Fruit fly (Drosophila melanogaster) whole organism, embryonic: ENCODE results near the gene Spps.
A peak's percentile ranks its signal among the peaks of the same experiment; 100 is the strongest.

Experiments
- Ada2b ChIP-seq: fragments of 200-800 bp; sonication (Bioruptor generic); IDR thresholded peaks from 2 replicates; pipeline ENCODE4 v1.3.6; 2022; ENCODE audit warnings: missing biosample characterization, missing genetic modification characterization
- CG10267 ChIP-seq: fragments of 200-800 bp; sonication (Bioruptor generic); optimal IDR thresholded peaks from 2 replicates; lab custom pipeline; 2018; ENCODE audit warnings: missing biosample characterization, mild to moderate bottlenecking, missing genetic modification characterization, moderate library complexity
- CG10654 ChIP-seq: fragments of 200-800 bp; sonication (Bioruptor generic); optimal IDR thresholded peaks from 2 replicates; lab custom pipeline; 2016; ENCODE audit warnings: missing biosample characterization, missing genetic modification characterization
- CG10959 ChIP-seq: fragments of 200-800 bp; sonication (Bioruptor generic); IDR thresholded peaks from 2 replicates; pipeline ENCODE4 v1.3.6; 2022; ENCODE audit warnings: missing biosample characterization, missing genetic modification characterization
- CG11247 ChIP-seq: fragments of 200-800 bp; sonication (Bioruptor generic); IDR thresholded peaks from 2 replicates; pipeline ENCODE4 v1.3.6; 2022; ENCODE audit warnings: missing biosample characterization, missing genetic modification characterization
- CG11504 ChIP-seq: fragments of 200-800 bp; sonication (Bioruptor generic); optimal IDR thresholded peaks from 3 replicates; lab custom pipeline; 2019; ENCODE audit warnings: missing biosample characterization, mild to moderate bottlenecking, missing genetic modification characterization, moderate library complexity
- CG12942 ChIP-seq: fragments of 200-800 bp; sonication (Bioruptor generic); optimal IDR thresholded peaks from 3 replicates; lab custom pipeline; 2016; ENCODE audit warnings: missing biosample characterization, missing genetic modification characterization
- CG13624 ChIP-seq: fragments of 200-800 bp; sonication (Bioruptor generic); optimal IDR thresholded peaks from 2 replicates; lab custom pipeline; 2016; ENCODE audit warnings: missing biosample characterization, missing genetic modification characterization
- CG14014 ChIP-seq: fragments of 200-800 bp; sonication (Bioruptor generic); IDR thresholded peaks from 2 replicates; pipeline ENCODE4 v1.3.6; 2022; ENCODE audit warnings: missing biosample characterization, missing genetic modification characterization
- CG15479 ChIP-seq: fragments of 200-800 bp; sonication (Bioruptor generic); optimal IDR thresholded peaks from 3 replicates; lab custom pipeline; 2019; ENCODE audit warnings: missing biosample characterization, mild to moderate bottlenecking, missing genetic modification characterization, moderate library complexity
- CG15514 ChIP-seq: fragments of 200-800 bp; sonication (Bioruptor generic); optimal IDR thresholded peaks from 3 replicates; lab custom pipeline; 2017; ENCODE audit warnings: missing biosample characterization, missing genetic modification characterization, mild to moderate bottlenecking, moderate library complexity, missing genetic modification reagents
- CG1647 ChIP-seq: fragments of 200-800 bp; sonication (Bioruptor generic); optimal IDR thresholded peaks from 3 replicates; lab custom pipeline; 2016; ENCODE audit warnings: missing biosample characterization, missing genetic modification characterization
- CG2116 ChIP-seq: fragments of 200-800 bp; sonication (Bioruptor generic); optimal IDR thresholded peaks from 3 replicates; lab custom pipeline; 2018; ENCODE audit warnings: missing biosample characterization, mild to moderate bottlenecking, missing genetic modification characterization
- CG2120 ChIP-seq: fragments of 200-800 bp; sonication (Bioruptor generic); optimal IDR thresholded peaks from 3 replicates; lab custom pipeline; 2016; ENCODE audit warnings: missing biosample characterization, missing genetic modification characterization
- CG2199 ChIP-seq: fragments of 200-800 bp; sonication (Bioruptor generic); IDR thresholded peaks from 3 replicates; pipeline ENCODE4 v1.3.6; 2022; ENCODE audit warnings: missing biosample characterization, missing genetic modification characterization
- CG30020 ChIP-seq: fragments of 200-800 bp; optimal IDR thresholded peaks from 2 replicates; lab custom pipeline; 2019; ENCODE audit warnings: missing biosample characterization, mild to moderate bottlenecking, missing genetic modification characterization, moderate library complexity
- CG30403 ChIP-seq: fragments of 200-800 bp; sonication (Bioruptor generic); optimal IDR thresholded peaks from 3 replicates; lab custom pipeline; 2016; ENCODE audit warnings: missing biosample characterization, missing genetic modification characterization
- CG3065 ChIP-seq: fragments of 200-800 bp; sonication (Bioruptor generic); optimal IDR thresholded peaks from 2 replicates; lab custom pipeline; 2016; ENCODE audit warnings: missing biosample characterization, missing genetic modification characterization
- CG32532 ChIP-seq: fragments of 200-800 bp; sonication (Bioruptor generic); IDR thresholded peaks from 2 replicates; pipeline ENCODE4 v1.3.6; 2022; ENCODE audit warnings: missing biosample characterization, missing genetic modification characterization
- CG32772 ChIP-seq: fragments of 200-800 bp; sonication (Bioruptor generic); IDR thresholded peaks from 2 replicates; pipeline ENCODE4 v1.3.6; 2022; ENCODE audit warnings: missing biosample characterization, missing genetic modification characterization
- CG3838 ChIP-seq: fragments of 200-800 bp; sonication (Bioruptor generic); optimal IDR thresholded peaks from 3 replicates; lab custom pipeline; 2016; ENCODE audit warnings: missing biosample characterization, missing genetic modification characterization
- CG6765 ChIP-seq: fragments of 200-800 bp; sonication (Bioruptor generic); optimal IDR thresholded peaks from 3 replicates; lab custom pipeline; 2017; ENCODE audit warnings: missing biosample characterization, mild to moderate bottlenecking, missing genetic modification characterization
- CG6813 ChIP-seq: fragments of 200-800 bp; sonication (Bioruptor generic); optimal IDR thresholded peaks from 2 replicates; lab custom pipeline; 2017; ENCODE audit warnings: missing biosample characterization, missing genetic modification characterization, mild to moderate bottlenecking, moderate library complexity, missing genetic modification reagents
- CG7357 ChIP-seq: fragments of 200-800 bp; sonication (Bioruptor generic); IDR thresholded peaks from 3 replicates; pipeline ENCODE4 v1.3.6; 2022; ENCODE audit warnings: missing biosample characterization, missing genetic modification characterization
- Dp ChIP-seq: fragments of 200-800 bp; sonication (Bioruptor generic); optimal IDR thresholded peaks from 2 replicates; lab custom pipeline; 2018; ENCODE audit warnings: missing biosample characterization, mild to moderate bottlenecking, missing genetic modification characterization, moderate library complexity
- Dref ChIP-seq: fragments of 200-800 bp; sonication (Bioruptor generic); IDR thresholded peaks from 2 replicates; pipeline ENCODE4 v1.3.6; 2022; ENCODE audit warnings: missing biosample characterization, missing genetic modification characterization
- Ets97D ChIP-seq: fragments of 200-800 bp; sonication (Bioruptor generic); optimal IDR thresholded peaks from 3 replicates; lab custom pipeline; 2016; ENCODE audit warnings: missing biosample characterization, missing genetic modification characterization
- GATAe ChIP-seq: fragments of 200-800 bp; sonication (Bioruptor generic); conservative IDR thresholded peaks from 2 replicates; pipeline ENCODE4 v1.3.6; 2022; ENCODE audit warnings: missing biosample characterization, missing genetic modification characterization
- HLH4C ChIP-seq: fragments of 200-800 bp; sonication (Bioruptor generic); IDR thresholded peaks from 3 replicates; pipeline ENCODE4 v1.3.6; 2022; ENCODE audit warnings: missing biosample characterization, missing genetic modification characterization; ENCODE audit not compliant: partially characterized antibody
- HLH54F ChIP-seq: fragments of 200-800 bp; sonication (Bioruptor generic); optimal IDR thresholded peaks from 3 replicates; lab custom pipeline; 2016; ENCODE audit warnings: missing biosample characterization, missing genetic modification characterization
- HLHmδ ChIP-seq: fragments of 200-800 bp; sonication (Bioruptor generic); optimal IDR thresholded peaks from 2 replicates; lab custom pipeline; 2018; ENCODE audit warnings: missing biosample characterization, mild to moderate bottlenecking, missing genetic modification characterization, moderate library complexity
- Hr51 ChIP-seq, 2 experiments: fragments of 200-800 bp; sonication (Bioruptor generic); optimal IDR thresholded peaks; 2 replicates in 1 of 2; 3 replicates in 1 of 2; lab custom pipeline; 2016 to 2018; ENCODE audit warnings: missing biosample characterization in 2 of 2, missing genetic modification characterization in 2 of 2, mild to moderate bottlenecking in 1 of 2, moderate library complexity in 1 of 2
- MESR4 ChIP-seq: fragments of 200-800 bp; sonication (Bioruptor generic); optimal IDR thresholded peaks from 2 replicates; lab custom pipeline; 2018; ENCODE audit warnings: missing biosample characterization, mild to moderate bottlenecking, missing genetic modification characterization, moderate library complexity
- Meics ChIP-seq: fragments of 200-800 bp; sonication (Bioruptor generic); optimal IDR thresholded peaks from 2 replicates; lab custom pipeline; 2017; ENCODE audit warnings: missing biosample characterization, mild to moderate bottlenecking, missing genetic modification characterization
- NC2β ChIP-seq: fragments of 200-800 bp; sonication (Bioruptor generic); optimal IDR thresholded peaks from 2 replicates; lab custom pipeline; 2016; ENCODE audit warnings: missing biosample characterization, missing genetic modification characterization
- Nf-YA ChIP-seq: fragments of 200-800 bp; sonication (Bioruptor generic); IDR thresholded peaks from 2 replicates; pipeline ENCODE4 v1.3.6; 2022; ENCODE audit warnings: missing biosample characterization, missing genetic modification characterization
- Rfx ChIP-seq: fragments of 200-800 bp; sonication (Bioruptor generic); IDR thresholded peaks from 2 replicates; pipeline ENCODE4 v1.3.6; 2022; ENCODE audit warnings: missing biosample characterization, missing genetic modification characterization
- Side ChIP-seq: fragments of 200-800 bp; sonication (Bioruptor generic); optimal IDR thresholded peaks from 2 replicates; lab custom pipeline; 2016; ENCODE audit warnings: missing biosample characterization, missing genetic modification characterization
- Six4 ChIP-seq: fragments of 200-800 bp; sonication (Bioruptor generic); optimal IDR thresholded peaks from 2 replicates; lab custom pipeline; 2016; ENCODE audit warnings: missing biosample characterization, missing genetic modification characterization
- Sox102F ChIP-seq: fragments of 200-800 bp; sonication (Bioruptor generic); optimal IDR thresholded peaks from 2 replicates; lab custom pipeline; 2018; ENCODE audit warnings: missing biosample characterization, mild to moderate bottlenecking, missing genetic modification characterization, moderate library complexity
- Sry-δ ChIP-seq: fragments of 200-800 bp; sonication (Bioruptor generic); optimal IDR thresholded peaks from 2 replicates; lab custom pipeline; 2016; ENCODE audit warnings: missing biosample characterization, missing genetic modification characterization
- Usf ChIP-seq: fragments of 200-800 bp; sonication (Bioruptor generic); optimal IDR thresholded peaks from 2 replicates; lab custom pipeline; 2017; ENCODE audit warnings: missing genotype, missing biosample characterization, missing genetic modification characterization
- al ChIP-seq: fragments of 200-800 bp; sonication (Bioruptor generic); IDR thresholded peaks from 2 replicates; pipeline ENCODE4 v1.3.6; 2022; ENCODE audit warnings: missing biosample characterization, missing genetic modification characterization
- az2 ChIP-seq: fragments of 200-800 bp; sonication (Bioruptor generic); optimal IDR thresholded peaks from 3 replicates; lab custom pipeline; 2016; ENCODE audit warnings: missing biosample characterization, missing genetic modification characterization
- ewg ChIP-seq: fragments of 200-800 bp; sonication (Bioruptor generic); optimal IDR thresholded peaks from 3 replicates; lab custom pipeline; 2017; ENCODE audit warnings: mild to moderate bottlenecking, missing biosample characterization, missing genetic modification reagents, missing genetic modification characterization
- exex ChIP-seq: fragments of 200-800 bp; sonication (Bioruptor generic); optimal IDR thresholded peaks from 4 replicates; lab custom pipeline; 2018; ENCODE audit warnings: missing biosample characterization, mild to moderate bottlenecking, missing genetic modification characterization, moderate library complexity
- lmd ChIP-seq: fragments of 200-800 bp; sonication (Bioruptor generic); IDR thresholded peaks from 2 replicates; pipeline ENCODE4 v1.3.6; 2022; ENCODE audit warnings: missing biosample characterization, missing genetic modification characterization
- nerfin-2 ChIP-seq: fragments of 200-800 bp; sonication (Bioruptor generic); IDR thresholded peaks from 2 replicates; pipeline ENCODE4 v1.3.6; 2022; ENCODE audit warnings: missing biosample characterization, missing genetic modification characterization; ENCODE audit not compliant: partially characterized antibody
- sqz ChIP-seq: fragments of 200-800 bp; sonication (Bioruptor generic); optimal IDR thresholded peaks from 3 replicates; lab custom pipeline; 2018; ENCODE audit warnings: missing biosample characterization, mild to moderate bottlenecking, missing genetic modification characterization
- ssp ChIP-seq: fragments of 200-800 bp; sonication (Bioruptor generic); IDR thresholded peaks from 2 replicates; pipeline ENCODE4 v1.3.6; 2022; ENCODE audit warnings: missing biosample characterization, missing genetic modification characterization

Gene Spps

dm6 chr3R:24252494-24252893, 25.8 kb upstream of the Spps start, which contains the start of gene beta-PheRS (continued):
- no peak for TF ChIP-seq Sox102F (GFP tag; lab: Kevin White, UChicago)
- TF ChIP-seq GATAe, result 0 out of 2 replicates have a peak, but pooled peaks have one; percentile 32
- peak; percentile 98 for TF ChIP-seq ssp
- TF ChIP-seq lmd (GFP tag; lab: Robert Waterston, UW), result peak; percentile 30; the same call in 1 of the 2 replicates
- peak; percentile 59 for TF ChIP-seq Dref (GFP tag; lab: Robert Waterston, UW)
- TF ChIP-seq Meics (GFP tag; lab: Kevin White, UChicago), result no peak
- peak; percentile 55 for TF ChIP-seq Dp (GFP tag; lab: Kevin White, UChicago)
- TF ChIP-seq CG1647 (GFP tag; lab: Kevin White, UChicago), result peak; percentile 57
- peak; percentile 75 for TF ChIP-seq CG2120
- peak; percentile 92 for TF ChIP-seq CG30020
- peak in 1 of 2 experiments; percentile 42 for TF ChIP-seq Hr51 (GFP tag; optimal IDR thresholded peaks at IDR 0.05; lab: Kevin White, UChicago)
- TF ChIP-seq CG3838 (GFP tag; lab: Kevin White, UChicago), result no peak
- TF ChIP-seq CG7357, result peak; percentile 99
- no peak for TF ChIP-seq CG15479
- peak; percentile 17 for TF ChIP-seq Usf (GFP tag; lab: Kevin White, UChicago)
- TF ChIP-seq Sry-δ (GFP tag; lab: Kevin White, UChicago), result peak; percentile 81
- TF ChIP-seq Side, result peak; percentile 64
- peak; percentile 61 for TF ChIP-seq CG30403 (GFP tag; lab: Kevin White, UChicago)
- TF ChIP-seq ewg (GFP tag; lab: Kevin White, UChicago), result no peak
- TF ChIP-seq CG10654, result peak; percentile 35
- peak; percentile 52 for TF ChIP-seq Ada2b (GFP tag; lab: Robert Waterston, UW)
- peak; percentile 34; the same call in 1 of the 2 replicates for TF ChIP-seq Nf-YA (GFP tag; lab: Robert Waterston, UW)
- TF ChIP-seq CG6813 (GFP tag; lab: Kevin White, UChicago), result no peak
- peak; percentile 86 for TF ChIP-seq Rfx (GFP tag; lab: Robert Waterston, UW)
- TF ChIP-seq CG15514 (GFP tag; lab: Kevin White, UChicago), result no peak
- TF ChIP-seq CG11247 (GFP tag; lab: Robert Waterston, UW), result peak; percentile 32; the same call in 1 of the 2 replicates
- peak; percentile 13 for TF ChIP-seq Six4 (GFP tag; lab: Kevin White, UChicago)
- TF ChIP-seq CG10959 (GFP tag; lab: Robert Waterston, UW), result peak; percentile 47; the same call in 1 of the 2 replicates
- peak; percentile 84 for TF ChIP-seq HLH4C (GFP tag; lab: Robert Waterston, UW)
- peak; percentile 52 for TF ChIP-seq az2
- TF ChIP-seq CG12942 (GFP tag; lab: Kevin White, UChicago), result peak; percentile 35
- TF ChIP-seq HLHmδ (GFP tag; lab: Kevin White, UChicago), result no peak
- TF ChIP-seq CG13624 (GFP tag; lab: Kevin White, UChicago), result peak; percentile 64
- peak; percentile 61 for TF ChIP-seq HLH54F (GFP tag; lab: Kevin White, UChicago)
- TF ChIP-seq Ets97D (GFP tag; lab: Kevin White, UChicago), result peak; percentile 91
- TF ChIP-seq nerfin-2 (GFP tag; lab: Robert Waterston, UW), result peak; percentile 81
- peak; percentile 76 for TF ChIP-seq MESR4 (GFP tag; lab: Kevin White, UChicago)
- TF ChIP-seq CG11504 (tag; lab: Kevin White, UChicago), result no peak
- 0 out of 2 replicates have a peak, but pooled peaks have one; percentile 47 for TF ChIP-seq al (GFP tag; lab: Robert Waterston, UW)
- peak; percentile 78 for TF ChIP-seq CG32532
- TF ChIP-seq CG2116 (GFP tag; lab: Kevin White, UChicago), result peak; percentile 49
- peak; percentile 50 for TF ChIP-seq NC2β (GFP tag; lab: Kevin White, UChicago)
- peak; percentile 84 for TF ChIP-seq CG10267 (tag; lab: Kevin White, UChicago)
- no peak for TF ChIP-seq sqz (GFP tag; lab: Kevin White, UChicago)
- TF ChIP-seq exex (tag; lab: Kevin White, UChicago), result no peak
- TF ChIP-seq CG14014 (GFP tag; lab: Robert Waterston, UW), result peak; percentile 75
- TF ChIP-seq CG6765 (GFP tag; lab: Kevin White, UChicago), result no peak
- 0 out of 2 replicates have a peak, but pooled peaks have one; percentile 15 for TF ChIP-seq CG32772 (GFP tag; lab: Robert Waterston, UW)
- peak; percentile 33 for TF ChIP-seq CG3065 (GFP tag; lab: Kevin White, UChicago)
- TF ChIP-seq CG2199 (GFP tag; lab: Robert Waterston, UW), result peak; percentile 71; the same call in 1 of the 3 replicates
